Worm (Caenorhabditis elegans) whole organism, L4 larva: ENCODE data around the gene pnc-2.

Experiments
- D1046.2 ChIP-seq: fragments of 200-800 bp; sonication (Bioruptor generic); IDR thresholded peaks from 2 replicates; pipeline ENCODE4 v1.3.6; 2022; ENCODE audit warnings: missing genetic modification characterization, missing compliant biosample characterization
- F10B5.3 ChIP-seq: sonication (generic microtip); optimal IDR thresholded peaks from 2 replicates; lab custom pipeline; 2016; ENCODE audit warnings: mild to moderate bottlenecking, missing genetic modification characterization, missing compliant biosample characterization
- F26F4.8 ChIP-seq: fragments of 200-800 bp; sonication (Bioruptor generic); conservative IDR thresholded peaks from 2 replicates; pipeline ENCODE4 v1.3.6; 2022; ENCODE audit warnings: missing genetic modification characterization, missing compliant biosample characterization
- F37D6.2 ChIP-seq: sonication (generic microtip); optimal IDR thresholded peaks from 2 replicates; lab custom pipeline; 2016; ENCODE audit warnings: mild to moderate bottlenecking, missing genetic modification characterization, missing compliant biosample characterization
- F49E8.2 ChIP-seq: sonication (generic microtip); optimal IDR thresholded peaks from 2 replicates; lab custom pipeline; 2016; ENCODE audit warnings: missing compliant biosample characterization, mild to moderate bottlenecking, missing genetic modification characterization, borderline replicate concordance
- R02D3.7 ChIP-seq: fragments of 150-350 bp; sonication (generic microtip); optimal IDR thresholded peaks from 3 replicates; lab custom pipeline; 2014; ENCODE audit warnings: missing biosample characterization, missing genetic modification characterization
- T20F7.1 ChIP-seq: fragments of 200-800 bp; sonication (Bioruptor generic); optimal IDR thresholded peaks from 2 replicates; lab custom pipeline; 2018; ENCODE audit warnings: mild to moderate bottlenecking, missing genetic modification characterization, missing compliant biosample characterization
- T26A8.4 ChIP-seq: fragments of 200-800 bp; sonication (Bioruptor generic); IDR thresholded peaks from 2 replicates; pipeline ENCODE4 v1.3.6; 2022; ENCODE audit warnings: missing genetic modification characterization, missing compliant biosample characterization
- Y48G9A.11 ChIP-seq: fragments of 200-800 bp; sonication (Bioruptor generic); IDR thresholded peaks from 2 replicates; pipeline ENCODE4 v1.3.6; 2022; ENCODE audit warnings: missing genetic modification reagents, missing genetic modification characterization, missing compliant biosample characterization
- ama-1 ChIP-seq: fragments of 150-350 bp; optimal IDR thresholded peaks from 2 replicates; lab custom pipeline; 2014; ENCODE audit warnings: inconsistent platforms, mixed read lengths
- attf-4 ChIP-seq: sonication (generic microtip); optimal IDR thresholded peaks from 3 replicates; lab custom pipeline; 2017; ENCODE audit warnings: missing biosample characterization, missing genetic modification characterization
- ceh-20 ChIP-seq: fragments of 200-800 bp; sonication (Bioruptor generic); IDR thresholded peaks from 2 replicates; pipeline ENCODE4 v1.3.6; 2022; ENCODE audit warnings: missing genetic modification reagents, missing genetic modification characterization, missing compliant biosample characterization
- ceh-32 ChIP-seq: sonication (generic microtip); optimal IDR thresholded peaks from 2 replicates; lab custom pipeline; 2016; ENCODE audit warnings: mild to moderate bottlenecking, missing genetic modification characterization, missing compliant biosample characterization; ENCODE audit not compliant: poor library complexity
- ceh-44 ChIP-seq: fragments of 200-800 bp; sonication (Bioruptor generic); IDR thresholded peaks from 2 replicates; pipeline ENCODE4 v1.3.6; 2022; ENCODE audit warnings: missing genetic modification reagents, missing genetic modification characterization, missing compliant biosample characterization
- ceh-62 ChIP-seq: sonication (generic microtip); optimal IDR thresholded peaks from 2 replicates; lab custom pipeline; 2017; ENCODE audit warnings: missing biosample characterization, missing genetic modification characterization
- daf-12 ChIP-seq: fragments of 150-350 bp; optimal IDR thresholded peaks from 2 replicates; lab custom pipeline; 2014; ENCODE audit warnings: missing biosample characterization, missing genetic modification reagents, missing genetic modification characterization
- dmd-9 ChIP-seq: fragments of 200-800 bp; sonication (Bioruptor generic); IDR thresholded peaks from 2 replicates; pipeline ENCODE4 v1.3.6; 2022; ENCODE audit warnings: missing genetic modification reagents, missing genetic modification characterization, missing compliant biosample characterization
- dve-1 ChIP-seq: sonication (generic microtip); optimal IDR thresholded peaks from 2 replicates; lab custom pipeline; 2017; ENCODE audit warnings: antibody characterized with exemption, mild to moderate bottlenecking, missing genetic modification characterization, missing compliant biosample characterization; ENCODE audit not compliant: insufficient read depth
- egl-27 ChIP-seq: sonication (generic microtip); optimal IDR thresholded peaks from 3 replicates; lab custom pipeline; 2017; ENCODE audit warnings: missing biosample characterization, missing genetic modification reagents, missing genetic modification characterization
- egl-43 ChIP-seq: fragments of 200-800 bp; sonication (Bioruptor generic); IDR thresholded peaks from 2 replicates; pipeline ENCODE4 v1.3.6; 2022; ENCODE audit warnings: missing genetic modification reagents, missing genetic modification characterization, missing compliant biosample characterization
- fos-1 ChIP-seq: fragments of 150-350 bp; optimal IDR thresholded peaks from 2 replicates; lab custom pipeline; 2014; ENCODE audit warnings: missing biosample characterization, missing genetic modification characterization
- hlh-11 ChIP-seq: fragments of 200-800 bp; sonication (Bioruptor generic); optimal IDR thresholded peaks from 2 replicates; lab custom pipeline; 2018; ENCODE audit warnings: mild to moderate bottlenecking, missing genetic modification characterization, missing compliant biosample characterization
- hmg-1.1 ChIP-seq: fragments of 200-800 bp; sonication (Bioruptor generic); IDR thresholded peaks from 2 replicates; pipeline ENCODE4 v1.3.6; 2022; ENCODE audit warnings: missing genetic modification reagents, missing genetic modification characterization, missing compliant biosample characterization
- jun-1 ChIP-seq: fragments of 150-350 bp; optimal IDR thresholded peaks from 2 replicates; lab custom pipeline; 2014; ENCODE audit warnings: missing biosample characterization, missing genetic modification reagents, missing genetic modification characterization
- lim-7 ChIP-seq: fragments of 200-800 bp; sonication (Bioruptor generic); IDR thresholded peaks from 2 replicates; pipeline ENCODE4 v1.3.6; 2022; ENCODE audit warnings: missing genetic modification characterization, missing compliant biosample characterization
- lin-13 ChIP-seq: fragments of 150-350 bp; optimal IDR thresholded peaks from 2 replicates; lab custom pipeline; 2014; ENCODE audit warnings: missing biosample characterization, missing genetic modification reagents, missing genetic modification characterization
- lin-38 ChIP-seq: fragments of 200-800 bp; sonication (Bioruptor generic); IDR thresholded peaks from 2 replicates; pipeline ENCODE4 v1.3.6; 2022; ENCODE audit warnings: missing genetic modification reagents, missing genetic modification characterization, missing compliant biosample characterization
- lsy-2 ChIP-seq, 2 experiments: fragments of 150-350 bp in 1 of 2; sonication (generic microtip) in 1 of 2; optimal IDR thresholded peaks; 2 replicates each; lab custom pipeline; 2014 to 2017; ENCODE audit warnings: missing biosample characterization in 2 of 2, missing genetic modification characterization in 2 of 2
- madf-5 ChIP-seq, 2 experiments: fragments of 200-800 bp; sonication (Bioruptor generic); IDR thresholded peaks; 2 replicates each; pipeline ENCODE4 v1.3.6; 2022; ENCODE audit warnings: missing compliant biosample characterization in 2 of 2, missing genetic modification characterization in 2 of 2
- mes-2 ChIP-seq: sonication (generic microtip); optimal IDR thresholded peaks from 2 replicates; lab custom pipeline; 2016; ENCODE audit warnings: missing genotype, mild to moderate bottlenecking, missing genetic modification characterization, missing compliant biosample characterization; ENCODE audit not compliant: poor library complexity, severe bottlenecking
- mxl-2 ChIP-seq: fragments of 200-800 bp; sonication (Bioruptor generic); conservative IDR thresholded peaks from 2 replicates; pipeline ENCODE4 v1.3.6; 2022; ENCODE audit warnings: missing genetic modification reagents, missing genetic modification characterization, missing compliant biosample characterization
- nhr-102 ChIP-seq: sonication (generic microtip); optimal IDR thresholded peaks from 2 replicates; lab custom pipeline; 2016; ENCODE audit warnings: mild to moderate bottlenecking, missing genetic modification characterization, moderate library complexity, missing compliant biosample characterization
- nhr-111 ChIP-seq: fragments of 200-800 bp; sonication (Bioruptor generic); optimal IDR thresholded peaks from 2 replicates; lab custom pipeline; 2018; ENCODE audit warnings: mild to moderate bottlenecking, missing genetic modification characterization, missing compliant biosample characterization
- nhr-237 ChIP-seq: sonication (generic microtip); optimal IDR thresholded peaks from 2 replicates; lab custom pipeline; 2017; ENCODE audit warnings: missing biosample characterization, missing genetic modification characterization
- nhr-25 ChIP-seq: sonication (generic microtip); optimal IDR thresholded peaks from 2 replicates; lab custom pipeline; 2017; ENCODE audit warnings: missing genetic modification characterization, mild to moderate bottlenecking, missing compliant biosample characterization, antibody characterized with exemption, moderate library complexity, borderline replicate concordance; ENCODE audit not compliant: insufficient read depth
- nhr-42 ChIP-seq: fragments of 200-800 bp; sonication (Bioruptor generic); IDR thresholded peaks from 2 replicates; pipeline ENCODE4 v1.3.6; 2022; ENCODE audit warnings: missing genetic modification characterization, missing compliant biosample characterization
- nhr-48 ChIP-seq: sonication (generic microtip); optimal IDR thresholded peaks from 2 replicates; lab custom pipeline; 2016; ENCODE audit warnings: mild to moderate bottlenecking, missing genetic modification characterization, missing compliant biosample characterization
- nhr-6 ChIP-seq: fragments of 150-350 bp; optimal IDR thresholded peaks from 2 replicates; lab custom pipeline; 2014; ENCODE audit warnings: missing biosample characterization, missing genetic modification characterization
- nhr-76 ChIP-seq: fragments of 150-350 bp; optimal IDR thresholded peaks from 2 replicates; lab custom pipeline; 2014; ENCODE audit warnings: missing biosample characterization, missing genetic modification characterization
- pha-4 ChIP-seq, 2 experiments: fragments of 150-350 bp in 1 of 2; fragments of 200-800 bp in 1 of 2; sonication (Bioruptor generic) in 1 of 2; IDR thresholded peaks in 1 of 2; optimal IDR thresholded peaks in 1 of 2; 2 replicates each; pipeline versions ENCODE4 v1.3.6 to Lab custom; 2014 to 2022; ENCODE audit warnings: missing genetic modification characterization in 2 of 2, missing genetic modification reagents in 2 of 2, missing biosample characterization in 1 of 2, missing compliant biosample characterization in 1 of 2
- rbr-2 ChIP-seq: sonication (generic microtip); optimal IDR thresholded peaks from 2 replicates; lab custom pipeline; 2016; ENCODE audit warnings: missing genotype, missing genetic modification characterization, missing compliant biosample characterization
- sdz-12 ChIP-seq: fragments of 200-800 bp; sonication (Bioruptor generic); optimal IDR thresholded peaks from 2 replicates; lab custom pipeline; 2018; ENCODE audit warnings: mild to moderate bottlenecking, missing genetic modification characterization, missing compliant biosample characterization
- set-16 ChIP-seq: fragments of 200-800 bp; sonication (Bioruptor generic); IDR thresholded peaks from 2 replicates; pipeline ENCODE4 v1.3.6; 2022; ENCODE audit warnings: missing genetic modification reagents, missing genetic modification characterization, missing compliant biosample characterization
- snpc-4 ChIP-seq: fragments of 150-350 bp; optimal IDR thresholded peaks from 2 replicates; lab custom pipeline; 2014; ENCODE audit warnings: missing biosample characterization, missing genetic modification characterization
- spr-1 ChIP-seq: sonication (generic microtip); optimal IDR thresholded peaks from 2 replicates; lab custom pipeline; 2016; ENCODE audit warnings: mild to moderate bottlenecking, missing genetic modification characterization, missing compliant biosample characterization
- tra-1 ChIP-seq: fragments of 200-800 bp; sonication (Bioruptor generic); IDR thresholded peaks from 2 replicates; pipeline ENCODE4 v1.3.6; 2022; ENCODE audit warnings: missing genetic modification reagents, missing genetic modification characterization, missing compliant biosample characterization
- unc-130 ChIP-seq: sonication (generic microtip); optimal IDR thresholded peaks from 2 replicates; lab custom pipeline; 2016; ENCODE audit warnings: missing genetic modification reagents, missing genetic modification characterization, missing compliant biosample characterization
- unc-62 ChIP-seq, 3 experiments: fragments of 150-350 bp in 1 of 3; sonication (generic microtip); optimal IDR thresholded peaks in 2 of 3; peaks in 1 of 3; 1 replicate in 1 of 3; 2 replicates in 2 of 3; lab custom pipeline; 2014 to 2017; ENCODE audit warnings: missing biosample characterization in 3 of 3, missing genetic modification characterization in 3 of 3, missing genetic modification reagents in 3 of 3, missing genotype in 1 of 3
- zfp-2 ChIP-seq: sonication (generic microtip); optimal IDR thresholded peaks from 2 replicates; lab custom pipeline; 2016; ENCODE audit warnings: mild to moderate bottlenecking, missing genetic modification characterization, missing compliant biosample characterization
- zip-11 ChIP-seq: fragments of 200-800 bp; sonication (Bioruptor generic); IDR thresholded peaks from 2 replicates; pipeline ENCODE4 v1.3.6; 2022; ENCODE audit warnings: missing genetic modification characterization, missing compliant biosample characterization

The pnc-2 gene

DNA sequence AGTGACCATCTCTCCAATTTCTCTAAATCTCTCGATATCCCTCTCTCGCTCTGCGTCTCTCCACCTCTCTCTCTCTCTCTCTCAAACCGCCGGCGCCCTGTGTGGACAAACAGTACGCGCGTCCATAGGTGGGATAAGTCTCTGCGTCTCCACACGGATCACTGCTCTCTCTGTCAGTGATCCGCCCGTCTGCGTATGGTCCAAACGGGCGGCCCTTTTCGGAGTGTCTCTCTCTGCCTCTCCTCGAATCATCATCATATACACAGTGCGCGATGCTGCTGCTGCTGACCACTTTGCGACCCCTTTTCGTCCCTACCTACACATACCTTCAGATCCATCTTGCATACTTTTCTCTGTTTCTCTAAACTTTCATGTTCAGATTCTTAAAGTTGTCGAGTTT lies 37.2 kb downstream of the pnc-2 start:
- TF ChIP-seq spr-1 (tag; lab: Kevin White, UChicago), result peak; percentile 52
- no peak for TF ChIP-seq rbr-2 (tag; lab: Kevin White, UChicago)
- TF ChIP-seq ama-1 (lab: Kevin White, UChicago), result no peak
- TF ChIP-seq T20F7.1, result no peak
- TF ChIP-seq F37D6.2 (tag; lab: Kevin White, UChicago), result no peak
- no peak for TF ChIP-seq ceh-20
- peak in 1 of 2 experiments; percentile 2 for TF ChIP-seq unc-62 (GFP tag; optimal IDR thresholded peaks at IDR 0.05 in 1 of 2; lab: Kevin White, UChicago)
- TF ChIP-seq unc-62 (tag; optimal IDR thresholded peaks at IDR 0.05; lab: Kevin White, UChicago), result no peak
- TF ChIP-seq nhr-237 (tag; lab: Kevin White, UChicago), result no peak
- TF ChIP-seq ceh-44 (GFP tag; lab: Robert Waterston, UW), result no peak
- no peak for TF ChIP-seq F26F4.8 (GFP tag; lab: Robert Waterston, UW)
- peak in 1 of 2 experiments; percentile 34 for TF ChIP-seq lsy-2 (tag; optimal IDR thresholded peaks at IDR 0.05; lab: Kevin White, UChicago)
- TF ChIP-seq tra-1 (GFP tag; lab: Robert Waterston, UW), result no peak
- no peak for TF ChIP-seq T26A8.4
- TF ChIP-seq madf-5 (GFP tag; IDR thresholded peaks at IDR 0.05; lab: Robert Waterston, UW), result no peak
- TF ChIP-seq lin-38 (GFP tag; lab: Robert Waterston, UW), result no peak
- no peak for TF ChIP-seq egl-27 (tag; lab: Kevin White, UChicago)
- TF ChIP-seq lim-7 (GFP tag; lab: Robert Waterston, UW), result no peak
- peak; percentile 27 for TF ChIP-seq nhr-48 (tag; lab: Kevin White, UChicago)
- TF ChIP-seq hmg-1.1 (GFP tag; lab: Robert Waterston, UW), result peak; percentile 59; the same call in 1 of the 2 replicates
- TF ChIP-seq F49E8.2 (tag; lab: Kevin White, UChicago), result no peak
- no peak for TF ChIP-seq nhr-42
- TF ChIP-seq mes-2 (tag; lab: Kevin White, UChicago), result no peak
- no peak for TF ChIP-seq jun-1 (tag; lab: Kevin White, UChicago)
- no peak for TF ChIP-seq zfp-2
- TF ChIP-seq egl-43 (GFP tag; lab: Robert Waterston, UW), result no peak
- TF ChIP-seq set-16 (GFP tag; lab: Robert Waterston, UW), result peak; percentile 79
- TF ChIP-seq sdz-12 (GFP tag; lab: Kevin White, UChicago), result no peak
- TF ChIP-seq ceh-32, result no peak
- 0 out of 2 replicates have a peak, but pooled peaks have one; percentile 41 for TF ChIP-seq mxl-2 (GFP tag; lab: Robert Waterston, UW)
- TF ChIP-seq D1046.2 (GFP tag; lab: Robert Waterston, UW), result no peak
- TF ChIP-seq dve-1, result no peak
- TF ChIP-seq ceh-62 (tag; lab: Kevin White, UChicago), result no peak
- no peak for TF ChIP-seq F10B5.3 (tag; lab: Kevin White, UChicago)
- TF ChIP-seq daf-12 (tag; lab: Kevin White, UChicago), result no peak
- no peak for TF ChIP-seq lin-13 (GFP tag; lab: Kevin White, UChicago)
- TF ChIP-seq nhr-6, result no peak
- TF ChIP-seq unc-130 (GFP tag; lab: Kevin White, UChicago), result no peak
- TF ChIP-seq fos-1 (tag; lab: Kevin White, UChicago), result no peak
- no peak for TF ChIP-seq attf-4
- no peak for TF ChIP-seq zip-11 (GFP tag; lab: Robert Waterston, UW)
- 0 out of 2 replicates have a peak, but pooled peaks have one; percentile 26 for TF ChIP-seq Y48G9A.11 (GFP tag; lab: Robert Waterston, UW)
- TF ChIP-seq nhr-111 (GFP tag; lab: Kevin White, UChicago), result no peak
- TF ChIP-seq nhr-76 (tag; lab: Kevin White, UChicago), result no peak
- TF ChIP-seq snpc-4 (tag; lab: Kevin White, UChicago), result no peak
- TF ChIP-seq dmd-9, result no peak
- TF ChIP-seq nhr-25 (tag; lab: Kevin White, UChicago), result peak; percentile 65
- TF ChIP-seq pha-4 (GFP tag; IDR thresholded peaks at IDR 0.05; lab: Robert Waterston, UW), result peak; percentile 34; the same call in 1 of the 2 replicates
- no peak for TF ChIP-seq pha-4 (tag; optimal IDR thresholded peaks at IDR 0.05; lab: Kevin White, UChicago)
- no peak for TF ChIP-seq nhr-102 (tag; lab: Kevin White, UChicago)
- TF ChIP-seq R02D3.7, result no peak
- TF ChIP-seq hlh-11 (tag; lab: Kevin White, UChicago), result peak; percentile 78
